Fruit fly (Drosophila melanogaster) whole organism, embryonic: ENCODE results near the gene Sse.

Experiments used
- Abd-B ChIP-seq: fragments of 200-800 bp; sonication (Bioruptor generic); optimal IDR thresholded peaks from 2 replicates; lab custom pipeline; 2018; ENCODE audit warnings: missing biosample characterization, mild to moderate bottlenecking, missing genetic modification characterization, moderate library complexity
- CG10147 ChIP-seq: fragments of 200-800 bp; sonication (Bioruptor generic); optimal IDR thresholded peaks from 2 replicates; lab custom pipeline; 2019; ENCODE audit warnings: missing biosample characterization, mild to moderate bottlenecking, missing genetic modification characterization, moderate library complexity
- CG11093 ChIP-seq: fragments of 200-800 bp; sonication (Bioruptor generic); IDR thresholded peaks from 3 replicates; pipeline ENCODE4 v1.3.6; 2022; ENCODE audit warnings: missing biosample characterization, missing genetic modification characterization
- CG12071 ChIP-seq: fragments of 200-800 bp; sonication (Bioruptor generic); optimal IDR thresholded peaks from 3 replicates; lab custom pipeline; 2018; ENCODE audit warnings: missing biosample characterization, mild to moderate bottlenecking, missing genetic modification characterization
- CG12942 ChIP-seq: fragments of 200-800 bp; sonication (Bioruptor generic); optimal IDR thresholded peaks from 3 replicates; lab custom pipeline; 2016; ENCODE audit warnings: missing biosample characterization, missing genetic modification characterization
- CG15073 ChIP-seq: fragments of 200-800 bp; sonication (Bioruptor generic); optimal IDR thresholded peaks from 2 replicates; lab custom pipeline; 2016; ENCODE audit warnings: missing biosample characterization, missing genetic modification characterization
- CG16863 ChIP-seq: fragments of 200-800 bp; sonication (Bioruptor generic); optimal IDR thresholded peaks from 3 replicates; lab custom pipeline; 2016; ENCODE audit warnings: missing biosample characterization, missing genetic modification characterization
- CG17568 ChIP-seq: fragments of 200-800 bp; sonication (Bioruptor generic); optimal IDR thresholded peaks from 2 replicates; lab custom pipeline; 2018; ENCODE audit warnings: missing biosample characterization, mild to moderate bottlenecking, missing genetic modification characterization, moderate library complexity
- CG17829 ChIP-seq: fragments of 200-800 bp; optimal IDR thresholded peaks from 2 replicates; lab custom pipeline; 2019; ENCODE audit warnings: missing biosample characterization, mild to moderate bottlenecking, missing genetic modification characterization, moderate library complexity
- CG2199 ChIP-seq: fragments of 200-800 bp; sonication (Bioruptor generic); IDR thresholded peaks from 3 replicates; pipeline ENCODE4 v1.3.6; 2022; ENCODE audit warnings: missing biosample characterization, missing genetic modification characterization
- CG2875 ChIP-seq: fragments of 200-800 bp; sonication (Bioruptor generic); optimal IDR thresholded peaks from 2 replicates; lab custom pipeline; 2017; ENCODE audit warnings: missing biosample characterization, mild to moderate bottlenecking, missing genetic modification characterization, missing genetic modification reagents
- CG31388 ChIP-seq: fragments of 200-800 bp; sonication (Bioruptor generic); optimal IDR thresholded peaks from 2 replicates; lab custom pipeline; 2016; ENCODE audit warnings: missing biosample characterization, missing genetic modification characterization
- CG33213 ChIP-seq: fragments of 200-800 bp; sonication (Bioruptor generic); optimal IDR thresholded peaks from 3 replicates; lab custom pipeline; 2016; ENCODE audit warnings: missing biosample characterization, missing genetic modification characterization
- CG6683 ChIP-seq: fragments of 200-800 bp; sonication (Bioruptor generic); optimal IDR thresholded peaks from 2 replicates; lab custom pipeline; 2017; ENCODE audit warnings: missing biosample characterization, mild to moderate bottlenecking, missing genetic modification characterization, missing genetic modification reagents
- CG6765 ChIP-seq: fragments of 200-800 bp; sonication (Bioruptor generic); optimal IDR thresholded peaks from 3 replicates; lab custom pipeline; 2017; ENCODE audit warnings: missing biosample characterization, mild to moderate bottlenecking, missing genetic modification characterization
- CG7786 ChIP-seq: fragments of 200-800 bp; sonication (Bioruptor generic); optimal IDR thresholded peaks from 2 replicates; lab custom pipeline; 2016; ENCODE audit warnings: missing biosample characterization, missing genetic modification characterization
- CG7928 ChIP-seq: fragments of 200-800 bp; sonication (Bioruptor generic); optimal IDR thresholded peaks from 2 replicates; lab custom pipeline; 2017; ENCODE audit warnings: missing biosample characterization, mild to moderate bottlenecking, missing genetic modification characterization
- CG8089 ChIP-seq: fragments of 200-800 bp; sonication (Bioruptor generic); optimal IDR thresholded peaks from 3 replicates; lab custom pipeline; 2016; ENCODE audit warnings: missing biosample characterization, missing genetic modification characterization
- CG8281 ChIP-seq: fragments of 200-800 bp; sonication (Bioruptor generic); optimal IDR thresholded peaks from 2 replicates; lab custom pipeline; 2018; ENCODE audit warnings: missing biosample characterization, mild to moderate bottlenecking, missing genetic modification characterization, moderate library complexity
- CG8924 ChIP-seq: fragments of 200-800 bp; optimal IDR thresholded peaks from 3 replicates; lab custom pipeline; 2019; ENCODE audit warnings: missing biosample characterization, mild to moderate bottlenecking, missing genetic modification characterization, moderate library complexity
- CG9215 ChIP-seq: fragments of 200-800 bp; sonication (Bioruptor generic); IDR thresholded peaks from 2 replicates; pipeline ENCODE4 v1.3.6; 2022; ENCODE audit warnings: missing biosample characterization, missing genetic modification characterization
- D ChIP-seq, 2 experiments: fragments of 200-800 bp in 1 of 2; fragments of >200 bp in 1 of 2; sonication (Bioruptor generic) in 1 of 2; optimal IDR thresholded peaks; 2 replicates in 1 of 2; 3 replicates in 1 of 2; lab custom pipeline; 2017; ENCODE audit warnings: mild to moderate bottlenecking in 1 of 2, missing biosample characterization in 1 of 2, missing genetic modification characterization in 1 of 2, missing genetic modification reagents in 1 of 2
- Dbx ChIP-seq: fragments of 200-800 bp; sonication (Bioruptor generic); IDR thresholded peaks from 3 replicates; pipeline ENCODE4 v1.3.6; 2022; ENCODE audit warnings: missing biosample characterization, missing genetic modification characterization
- Eip74EF ChIP-seq, 2 experiments: fragments of 200-800 bp in 1 of 2; fragments of >200 bp in 1 of 2; sonication (Bioruptor generic) in 1 of 2; optimal IDR thresholded peaks; 2 replicates each; lab custom pipeline; 2017 to 2019; ENCODE audit warnings: missing biosample characterization in 2 of 2, missing genetic modification characterization in 2 of 2, mild to moderate bottlenecking in 1 of 2, moderate library complexity in 1 of 2
- Fer3 ChIP-seq: fragments of 200-800 bp; sonication (Bioruptor generic); optimal IDR thresholded peaks from 2 replicates; lab custom pipeline; 2018; ENCODE audit warnings: missing biosample characterization, mild to moderate bottlenecking, missing genetic modification characterization, moderate library complexity
- Hand ChIP-seq: fragments of 200-800 bp; sonication (Bioruptor generic); optimal IDR thresholded peaks from 2 replicates; lab custom pipeline; 2017; ENCODE audit warnings: mild to moderate bottlenecking, missing biosample characterization, missing genetic modification reagents, missing genetic modification characterization
- NC2β ChIP-seq: fragments of 200-800 bp; sonication (Bioruptor generic); optimal IDR thresholded peaks from 2 replicates; lab custom pipeline; 2016; ENCODE audit warnings: missing biosample characterization, missing genetic modification characterization
- NFAT ChIP-seq: fragments of 200-800 bp; sonication (Bioruptor generic); IDR thresholded peaks from 2 replicates; pipeline ENCODE4 v1.3.6; 2022; ENCODE audit warnings: missing biosample characterization, missing genetic modification characterization
- Nf-YC ChIP-seq: fragments of 200-800 bp; optimal IDR thresholded peaks from 3 replicates; lab custom pipeline; 2019; ENCODE audit warnings: missing biosample characterization, mild to moderate bottlenecking, missing genetic modification characterization, moderate library complexity
- NfI ChIP-seq: fragments of 200-800 bp; sonication (Bioruptor generic); optimal IDR thresholded peaks from 3 replicates; lab custom pipeline; 2018; ENCODE audit warnings: missing biosample characterization, mild to moderate bottlenecking, missing genetic modification characterization, moderate library complexity
- ac ChIP-seq: fragments of 200-800 bp; sonication (Bioruptor generic); optimal IDR thresholded peaks from 3 replicates; lab custom pipeline; 2017; ENCODE audit warnings: missing biosample characterization, mild to moderate bottlenecking, missing genetic modification characterization
- al ChIP-seq: fragments of 200-800 bp; sonication (Bioruptor generic); IDR thresholded peaks from 2 replicates; pipeline ENCODE4 v1.3.6; 2022; ENCODE audit warnings: missing biosample characterization, missing genetic modification characterization
- ash1 ChIP-seq: fragments of 200-800 bp; sonication (Bioruptor generic); optimal IDR thresholded peaks from 2 replicates; lab custom pipeline; 2018; ENCODE audit warnings: missing biosample characterization, mild to moderate bottlenecking, missing genetic modification characterization
- az2 ChIP-seq: fragments of 200-800 bp; sonication (Bioruptor generic); optimal IDR thresholded peaks from 3 replicates; lab custom pipeline; 2016; ENCODE audit warnings: missing biosample characterization, missing genetic modification characterization
- chm ChIP-seq: fragments of 200-800 bp; sonication (Bioruptor generic); IDR thresholded peaks from 2 replicates; pipeline ENCODE4 v1.3.6; 2022; ENCODE audit warnings: missing biosample characterization, missing genetic modification characterization
- dmrt99B ChIP-seq: fragments of 200-800 bp; sonication (Bioruptor generic); optimal IDR thresholded peaks from 2 replicates; lab custom pipeline; 2018; ENCODE audit warnings: missing biosample characterization, mild to moderate bottlenecking, missing genetic modification characterization, moderate library complexity
- grn ChIP-seq: fragments of 200-800 bp; sonication (Bioruptor generic); optimal IDR thresholded peaks from 3 replicates; lab custom pipeline; 2017; ENCODE audit warnings: missing biosample characterization, missing genetic modification characterization
- hth ChIP-seq: fragments of >200 bp; optimal IDR thresholded peaks from 2 replicates; lab custom pipeline; 2017; ENCODE audit warnings: inconsistent platforms
- kay ChIP-seq: fragments of 200-800 bp; sonication (Bioruptor generic); optimal IDR thresholded peaks from 2 replicates; lab custom pipeline; 2016; ENCODE audit warnings: missing biosample characterization, missing genetic modification characterization
- lov ChIP-seq, 2 experiments: fragments of 200-800 bp in 1 of 2; fragments of >200 bp in 1 of 2; sonication (Bioruptor generic) in 1 of 2; IDR thresholded peaks in 1 of 2; optimal IDR thresholded peaks in 1 of 2; 2 replicates in 1 of 2; 3 replicates in 1 of 2; pipeline versions ENCODE4 v1.3.6 to Lab custom; 2017 to 2022; ENCODE audit warnings: missing biosample characterization in 1 of 2, missing genetic modification characterization in 1 of 2
- psq ChIP-seq: fragments of 200-800 bp; sonication (Bioruptor generic); optimal IDR thresholded peaks from 2 replicates; lab custom pipeline; 2017; ENCODE audit warnings: missing biosample characterization, missing genetic modification characterization
- ranshi ChIP-seq: fragments of 200-800 bp; sonication (Bioruptor generic); IDR thresholded peaks from 2 replicates; pipeline ENCODE4 v1.3.6; 2022; ENCODE audit warnings: missing biosample characterization, missing genetic modification characterization
- repo ChIP-seq: fragments of 200-800 bp; sonication (Bioruptor generic); optimal IDR thresholded peaks from 2 replicates; lab custom pipeline; 2016; ENCODE audit warnings: missing biosample characterization, missing genetic modification characterization
- slp2 ChIP-seq: fragments of 200-800 bp; sonication (Bioruptor generic); optimal IDR thresholded peaks from 2 replicates; lab custom pipeline; 2016; ENCODE audit warnings: missing biosample characterization, missing genetic modification characterization
- stc ChIP-seq: fragments of 200-800 bp; sonication (Bioruptor generic); IDR thresholded peaks from 2 replicates; pipeline ENCODE4 v1.3.6; 2022; ENCODE audit warnings: missing biosample characterization, missing genetic modification characterization
- toy ChIP-seq: fragments of 200-800 bp; sonication (Bioruptor generic); IDR thresholded peaks from 2 replicates; pipeline ENCODE4 v1.3.6; 2022; ENCODE audit warnings: missing biosample characterization, missing genetic modification characterization
- trh ChIP-seq: fragments of 200-800 bp; sonication (Bioruptor generic); optimal IDR thresholded peaks from 2 replicates; lab custom pipeline; 2016; ENCODE audit warnings: missing biosample characterization, missing genetic modification characterization
- unc-4 ChIP-seq: fragments of 200-800 bp; sonication (Bioruptor generic); IDR thresholded peaks from 2 replicates; pipeline ENCODE4 v1.3.6; 2022; ENCODE audit warnings: missing biosample characterization, missing genetic modification characterization; ENCODE audit not compliant: partially characterized antibody
- wek ChIP-seq: fragments of 200-800 bp; sonication (Bioruptor generic); optimal IDR thresholded peaks from 3 replicates; lab custom pipeline; 2018; ENCODE audit warnings: missing biosample characterization, mild to moderate bottlenecking, missing genetic modification characterization, moderate library complexity
- zfh1 ChIP-seq: fragments of 200-800 bp; sonication (Bioruptor generic); IDR thresholded peaks from 3 replicates; pipeline ENCODE4 v1.3.6; 2022; ENCODE audit warnings: missing biosample characterization, missing genetic modification characterization

Sse gene

DNA sequence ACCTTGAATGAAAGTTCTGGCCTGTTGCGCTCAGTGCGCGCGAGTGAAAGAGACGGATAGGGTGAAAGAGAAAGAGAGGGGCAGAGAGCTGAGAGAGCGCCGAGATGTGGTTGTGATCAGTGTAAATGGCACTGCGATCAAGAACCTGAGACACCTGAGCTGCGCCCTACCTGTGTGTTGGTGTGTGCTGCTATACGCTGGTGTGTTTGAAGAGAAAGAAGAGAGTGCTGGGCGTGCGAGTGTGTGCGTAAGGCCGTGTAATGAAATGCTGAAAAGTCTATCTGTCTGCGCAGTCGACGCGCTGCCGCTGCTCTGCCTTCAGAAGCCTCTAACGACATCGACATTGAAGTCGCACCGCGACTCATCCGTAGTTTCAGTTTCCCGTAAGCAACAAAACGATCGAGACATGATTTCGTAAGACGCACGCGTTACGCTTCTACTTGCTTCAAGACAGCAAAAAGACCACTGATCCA, 31.4 kb downstream of the Sse start, which contains the start of gene Blimp-1 (continued):
- TF ChIP-seq D (optimal IDR thresholded peaks at IDR 0.05; lab: Kevin White, UChicago) (peak; percentile 24), D (GFP tag; optimal IDR thresholded peaks at IDR 0.05; lab: Kevin White, UChicago) (no peak), Abd-B (GFP tag; lab: Kevin White, UChicago) (no peak), unc-4 (GFP tag; lab: Robert Waterston, UW) (no peak), CG8924 (tag; lab: Kevin White, UChicago) (no peak), NfI (GFP tag; lab: Kevin White, UChicago) (no peak), wek (no peak), CG31388 (GFP tag; lab: Kevin White, UChicago) (no peak), Eip74EF (GFP tag; optimal IDR thresholded peaks at IDR 0.05; lab: Kevin White, UChicago) (peak in 1 of 2 experiments; percentile 4), NC2β (GFP tag; lab: Kevin White, UChicago) (no peak), slp2 (GFP tag; lab: Kevin White, UChicago) (no peak), ac (GFP tag; lab: Kevin White, UChicago) (no peak), CG2199 (GFP tag; lab: Robert Waterston, UW) (peak; percentile 85; the same call in 2 of the 3 replicates), al (GFP tag; lab: Robert Waterston, UW) (no peak), CG12942 (GFP tag; lab: Kevin White, UChicago) (no peak), CG9215 (no peak), psq (GFP tag; lab: Kevin White, UChicago) (no peak), chm (peak; percentile 19; the same call in 1 of the 2 replicates), CG6683 (no peak), lov (optimal IDR thresholded peaks at IDR 0.05; lab: Kevin White, UChicago) (no peak), lov (GFP tag; IDR thresholded peaks at IDR 0.05; lab: Robert Waterston, UW) (0 out of 3 replicates have a peak, but pooled peaks have one; percentile 10), CG11093 (GFP tag; lab: Robert Waterston, UW) (0 out of 3 replicates have a peak, but pooled peaks have one; percentile 9), stc (GFP tag; lab: Robert Waterston, UW) (no peak), toy (GFP tag; lab: Robert Waterston, UW) (no peak), trh (GFP tag; lab: Kevin White, UChicago) (no peak), NFAT (GFP tag; lab: Robert Waterston, UW) (no peak), hth (lab: Kevin White, UChicago) (no peak), CG2875 (no peak), CG8281 (tag; lab: Kevin White, UChicago) (no peak), CG6765 (GFP tag; lab: Kevin White, UChicago) (no peak), CG7786 (GFP tag; lab: Kevin White, UChicago) (no peak), CG17568 (GFP tag; lab: Kevin White, UChicago) (no peak), Fer3 (tag; lab: Kevin White, UChicago) (no peak), CG12071 (no peak), ash1 (no peak), dmrt99B (tag; lab: Kevin White, UChicago) (no peak), zfh1 (GFP tag; lab: Robert Waterston, UW) (no peak), Dbx (GFP tag; lab: Robert Waterston, UW) (0 out of 3 replicates have a peak, but pooled peaks have one; percentile 16), kay (GFP tag; lab: Kevin White, UChicago) (no peak), CG16863 (GFP tag; lab: Kevin White, UChicago) (no peak), repo (GFP tag; lab: Kevin White, UChicago) (no peak), Nf-YC (tag; lab: Kevin White, UChicago) (no peak), az2 (GFP tag; lab: Kevin White, UChicago) (no peak), CG7928 (GFP tag; lab: Kevin White, UChicago) (no peak), CG8089 (GFP tag; lab: Kevin White, UChicago) (no peak), CG15073 (GFP tag; lab: Kevin White, UChicago) (no peak), CG33213 (GFP tag; lab: Kevin White, UChicago) (no peak), Hand (GFP tag; lab: Kevin White, UChicago) (no peak), CG17829 (no peak), grn (no peak), CG10147 (no peak), ranshi (GFP tag; lab: Robert Waterston, UW) (no peak)
